Worm (Caenorhabditis elegans) whole organism, midembryonic: ENCODE results near the gene F19G12.8.

ENCODE experiments used
- cog-1 ChIP-seq: sonication (generic microtip); optimal IDR thresholded peaks from 2 replicates; lab custom pipeline; 2016; ENCODE audit warnings: missing genetic modification characterization, missing compliant biosample characterization
- ref-1 ChIP-seq: fragments of 200-800 bp; sonication (Bioruptor generic); conservative IDR thresholded peaks from 2 replicates; pipeline ENCODE4 v1.3.6; 2022; ENCODE audit warnings: missing genetic modification reagents, missing genetic modification characterization, missing compliant biosample characterization
- ztf-29 ChIP-seq: fragments of 200-800 bp; sonication (Bioruptor generic); IDR thresholded peaks from 2 replicates; pipeline ENCODE4 v1.3.6; 2022; ENCODE audit warnings: missing genetic modification reagents, missing genetic modification characterization, missing compliant biosample characterization

DNA sequence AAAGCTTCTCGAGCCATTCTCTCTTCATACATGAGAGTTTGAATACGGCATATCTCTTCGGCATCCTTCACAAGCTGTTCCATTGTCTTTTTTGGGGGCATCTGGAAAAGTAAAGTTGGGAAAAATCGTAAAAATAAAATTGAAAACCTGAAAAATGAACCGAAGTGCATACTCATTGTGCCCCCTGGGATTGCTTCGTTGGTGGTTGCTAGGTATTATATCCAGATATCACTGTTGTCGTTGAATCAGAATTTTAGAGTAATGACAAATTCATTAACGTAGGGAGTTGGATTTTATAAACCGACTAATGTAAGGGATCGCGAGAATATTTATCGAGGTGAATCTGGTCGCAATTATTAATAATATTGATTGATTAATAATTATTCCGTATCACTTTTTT, 35.6 kb upstream of the F19G12.8 start, which contains the start of gene F56C3.10:
- TF ChIP-seq cog-1 = no peak
- no peak for TF ChIP-seq ref-1 (GFP tag; lab: Robert Waterston, UW)
- TF ChIP-seq ztf-29 = no peak
